Fruit fly (Drosophila melanogaster): Measurements from ENCODE around the gene Best4.

DNA sequence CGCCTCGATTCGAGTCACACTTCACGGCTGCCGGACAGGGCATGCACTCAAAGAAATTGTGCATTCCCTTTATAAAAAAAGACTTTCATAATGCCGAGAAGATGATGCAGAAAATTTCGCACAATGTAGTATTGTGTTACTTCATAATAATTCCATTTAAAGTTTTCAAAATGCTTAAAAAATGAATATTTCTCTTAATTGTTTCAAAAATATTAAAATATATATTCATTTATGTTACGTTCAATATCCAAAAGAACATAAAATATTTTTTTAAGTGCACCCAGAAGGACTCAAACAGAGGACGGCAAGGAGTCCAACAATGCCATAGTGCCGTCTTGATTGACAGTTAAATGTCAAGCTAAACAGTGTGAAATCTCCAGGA is 31.4 kb downstream of the Best4 start:
- no peak for TF ChIP-seq Myc (optimal IDR thresholded peaks at IDR 0.05)
- TF ChIP-seq Mio (GFP tag; optimal IDR thresholded peaks at IDR 0.05) = no peak
- TF ChIP-seq br (GFP tag; optimal IDR thresholded peaks at IDR 0.05) = no peak
- TF ChIP-seq Hr78 (GFP tag; optimal IDR thresholded peaks at IDR 0.05) = no peak
- TF ChIP-seq ey (GFP tag; optimal IDR thresholded peaks at IDR 0.05) = no peak
- TF ChIP-seq Dfd (GFP tag; optimal IDR thresholded peaks at IDR 0.05) = no peak
- no peak for TF ChIP-seq lola (GFP tag; optimal IDR thresholded peaks at IDR 0.05)
- TF ChIP-seq psq (GFP tag; optimal IDR thresholded peaks at IDR 0.05) = no peak
- TF ChIP-seq jim (GFP tag; optimal IDR thresholded peaks at IDR 0.05) = no peak
- TF ChIP-seq Abd-B (GFP tag; optimal IDR thresholded peaks at IDR 0.05) = no peak
- TF ChIP-seq Rel (GFP tag; optimal IDR thresholded peaks at IDR 0.05) = no peak
- no peak for TF ChIP-seq Rel (tag; optimal IDR thresholded peaks at IDR 0.05)
- no peak for TF ChIP-seq foxo (GFP tag; optimal IDR thresholded peaks at IDR 0.05)
- no peak for TF ChIP-seq woc (GFP tag; optimal IDR thresholded peaks at IDR 0.05)
- no peak for TF ChIP-seq CrebA (GFP tag; optimal IDR thresholded peaks at IDR 0.05; ENCODE audit: borderline replicate concordance)

Data from whole organism, wandering third instar larva.